Fruit fly (Drosophila melanogaster): ENCODE measurements around the gene Syt14.

- TF ChIP-seq EcR (GFP tag; optimal IDR thresholded peaks at IDR 0.05) (no peak), Dll (optimal IDR thresholded peaks at IDR 0.05) (no peak)
Measured at dm6 chr3R:4359625-4360024, 40.8 kb upstream of the Syt14 start, which contains the start of gene CG1090.
